Worm (Caenorhabditis elegans): Measurements from ENCODE around the gene ing-3.

Gene ing-3

DNA sequence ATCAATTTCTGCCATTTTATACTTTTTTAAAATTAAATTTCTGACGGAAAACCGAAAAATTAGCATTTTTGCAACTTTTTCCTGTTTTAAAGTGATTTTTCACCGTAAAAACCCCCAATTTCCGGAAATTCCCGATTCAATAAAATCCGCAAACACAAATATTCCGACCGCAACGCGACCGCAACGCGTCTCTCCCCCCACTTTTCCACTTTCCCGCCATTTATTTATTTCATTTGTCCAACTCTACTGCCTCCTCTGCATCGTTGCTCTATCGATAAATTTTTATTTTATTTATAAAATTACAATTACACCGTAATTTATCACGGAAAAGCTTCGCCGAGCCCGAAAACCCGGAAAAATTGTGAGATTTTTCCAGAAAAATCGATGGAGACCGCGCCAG, 12.4 kb downstream of the ing-3 start, which contains the start of gene mcd-1:
Gene mcd-1 (plus strand): TSS at position 267 of the 400 bp plus-strand sequence.
- no peak for TF ChIP-seq tlp-1 (tag; optimal IDR thresholded peaks at IDR 0.05)
- no peak for TF ChIP-seq C34B4.2 (tag; optimal IDR thresholded peaks at IDR 0.05)
- TF ChIP-seq ces-1 (GFP tag; optimal IDR thresholded peaks at IDR 0.05): no peak
- TF ChIP-seq unc-130 (tag; optimal IDR thresholded peaks at IDR 0.05): no peak
- TF ChIP-seq pag-3 (tag; optimal IDR thresholded peaks at IDR 0.05; ENCODE audit: borderline replicate concordance, insufficient read depth): no peak
- TF ChIP-seq vab-15 (tag; optimal IDR thresholded peaks at IDR 0.05): no peak
- peak; percentile 59 for TF ChIP-seq C16A3.4 (tag; optimal IDR thresholded peaks at IDR 0.05)
- TF ChIP-seq dpl-1 (GFP tag; optimal IDR thresholded peaks at IDR 0.05): peak; percentile 81 to 90 (median 81)
- no peak for TF ChIP-seq unc-98 (GFP tag; IDR thresholded peaks at IDR 0.05)
- no peak for TF ChIP-seq pax-3 (tag; optimal IDR thresholded peaks at IDR 0.05)
- peak; percentile 66 for TF ChIP-seq blmp-1 (tag; optimal IDR thresholded peaks at IDR 0.05)
- no peak for TF ChIP-seq ztf-11 (tag; optimal IDR thresholded peaks at IDR 0.05)
- peak; percentile 26 for TF ChIP-seq unc-86 (tag; optimal IDR thresholded peaks at IDR 0.05)
- no peak for TF ChIP-seq ceh-63 (GFP tag; optimal IDR thresholded peaks at IDR 0.05)
- TF ChIP-seq snu-23 (GFP tag; optimal IDR thresholded peaks at IDR 0.05): peak; percentile 65
- peak; percentile 26 for TF ChIP-seq egl-13 (tag; optimal IDR thresholded peaks at IDR 0.05)
- TF ChIP-seq dsc-1 (tag; optimal IDR thresholded peaks at IDR 0.05): no peak
- no peak for TF ChIP-seq unc-30 (tag; optimal IDR thresholded peaks at IDR 0.05)
- peak; percentile 87 for TF ChIP-seq nhr-77 (tag; optimal IDR thresholded peaks at IDR 0.05)
- no peak for TF ChIP-seq hlh-17 (GFP tag; optimal IDR thresholded peaks at IDR 0.05; ENCODE audit: borderline replicate concordance)
- no peak for TF ChIP-seq nhr-11 (tag; optimal IDR thresholded peaks at IDR 0.05)
- TF ChIP-seq lin-13 (GFP tag; optimal IDR thresholded peaks at IDR 0.05): peak; percentile 67
- peak; percentile 43 for TF ChIP-seq skn-1 (tag; optimal IDR thresholded peaks at IDR 0.05)
- no peak for TF ChIP-seq lin-14 (GFP tag; optimal IDR thresholded peaks at IDR 0.05)
- TF ChIP-seq sptf-1 (tag; optimal IDR thresholded peaks at IDR 0.05): no peak
- TF ChIP-seq lin-39 (tag; optimal IDR thresholded peaks at IDR 0.05): no peak
- TF ChIP-seq zag-1 (tag; optimal IDR thresholded peaks at IDR 0.05): no peak
- no peak for TF ChIP-seq mef-2 (tag; optimal IDR thresholded peaks at IDR 0.05)
- peak; percentile 64 to 90 for TF ChIP-seq lsy-2 (tag; optimal IDR thresholded peaks at IDR 0.05)
- TF ChIP-seq zip-4 (GFP tag; optimal IDR thresholded peaks at IDR 0.05): no peak
- TF ChIP-seq hlh-4 (tag; optimal IDR thresholded peaks at IDR 0.05): no peak
- peak in 1 of 6 experiments; percentile 6 for TF ChIP-seq elt-3 (tag; optimal IDR thresholded peaks at IDR 0.05)
- TF ChIP-seq aha-1 (tag; optimal IDR thresholded peaks at IDR 0.05): no peak
- no peak for TF ChIP-seq ceh-90 (tag; optimal IDR thresholded peaks at IDR 0.05)
- no peak for TF ChIP-seq elt-2 (tag; optimal IDR thresholded peaks at IDR 0.05)
- no peak for TF ChIP-seq C04F5.9 (tag; optimal IDR thresholded peaks at IDR 0.05)
- TF ChIP-seq fkh-4 (tag; optimal IDR thresholded peaks at IDR 0.05; ENCODE audit: borderline replicate concordance): no peak
- peak; percentile 78 to 93 for TF ChIP-seq lin-35 (GFP tag; optimal IDR thresholded peaks at IDR 0.05)
- TF ChIP-seq xbp-1 (tag; optimal IDR thresholded peaks at IDR 0.05): peak; percentile 47
- TF ChIP-seq rnt-1 (tag; optimal IDR thresholded peaks at IDR 0.05): no peak
- TF ChIP-seq nhr-19 (GFP tag; conservative IDR thresholded peaks at IDR 0.05): peak; percentile 17; the same call in 1 of the 2 replicates
- no peak for TF ChIP-seq nhr-28 (tag; optimal IDR thresholded peaks at IDR 0.05)
- no peak for TF ChIP-seq nhr-84 (tag; optimal IDR thresholded peaks at IDR 0.05)
- peak; percentile 21 for TF ChIP-seq swsn-7 (tag; optimal IDR thresholded peaks at IDR 0.05)
- TF ChIP-seq sox-4 (tag; optimal IDR thresholded peaks at IDR 0.05): no peak
- TF ChIP-seq nhr-20 (tag; optimal IDR thresholded peaks at IDR 0.05): peak; percentile 48
- TF ChIP-seq aly-2 (tag; optimal IDR thresholded peaks at IDR 0.05): no peak
- TF ChIP-seq ceh-88 (GFP tag; IDR thresholded peaks at IDR 0.05): no peak
- TF ChIP-seq tbx-2 (tag; optimal IDR thresholded peaks at IDR 0.05): peak; percentile 32
- TF ChIP-seq fkh-10 (GFP tag; optimal IDR thresholded peaks at IDR 0.05): peak; percentile 13
- TF ChIP-seq jun-1 (tag; optimal IDR thresholded peaks at IDR 0.05): no peak
- peak; percentile 15 for TF ChIP-seq nhr-90 (tag; optimal IDR thresholded peaks at IDR 0.05; ENCODE audit: poor library complexity)
- TF ChIP-seq egl-27 (tag; optimal IDR thresholded peaks at IDR 0.05): no peak

Measured in whole organism, L1 larva.